Worm (Caenorhabditis elegans) whole organism, midembryonic: ENCODE results near the gene cec-7.

ENCODE experiments used
- T22C8.4 ChIP-seq: fragments of 200-800 bp; sonication (Bioruptor generic); IDR thresholded peaks from 2 replicates; pipeline ENCODE4 v1.3.6; 2022; ENCODE audit warnings: missing genetic modification characterization, missing compliant biosample characterization
- flt-1 ChIP-seq: fragments of 200-800 bp; sonication (Bioruptor generic); IDR thresholded peaks from 2 replicates; pipeline ENCODE4 v1.3.6; 2022; ENCODE audit warnings: missing genetic modification characterization, missing compliant biosample characterization
- klf-2 ChIP-seq: fragments of 200-800 bp; sonication (Bioruptor generic); conservative IDR thresholded peaks from 2 replicates; pipeline ENCODE4 v1.3.6; 2022; ENCODE audit warnings: missing genetic modification reagents, missing genetic modification characterization, missing compliant biosample characterization
- med-1 ChIP-seq: sonication (generic microtip); optimal IDR thresholded peaks from 2 replicates; lab custom pipeline; 2017; ENCODE audit warnings: missing genetic modification characterization, mild to moderate bottlenecking, missing compliant biosample characterization, antibody characterized with exemption, missing genetic modification reagents; ENCODE audit not compliant: insufficient read depth
- ref-1 ChIP-seq: fragments of 200-800 bp; sonication (Bioruptor generic); conservative IDR thresholded peaks from 2 replicates; pipeline ENCODE4 v1.3.6; 2022; ENCODE audit warnings: missing genetic modification reagents, missing genetic modification characterization, missing compliant biosample characterization
- ztf-29 ChIP-seq: fragments of 200-800 bp; sonication (Bioruptor generic); IDR thresholded peaks from 2 replicates; pipeline ENCODE4 v1.3.6; 2022; ENCODE audit warnings: missing genetic modification reagents, missing genetic modification characterization, missing compliant biosample characterization

DNA sequence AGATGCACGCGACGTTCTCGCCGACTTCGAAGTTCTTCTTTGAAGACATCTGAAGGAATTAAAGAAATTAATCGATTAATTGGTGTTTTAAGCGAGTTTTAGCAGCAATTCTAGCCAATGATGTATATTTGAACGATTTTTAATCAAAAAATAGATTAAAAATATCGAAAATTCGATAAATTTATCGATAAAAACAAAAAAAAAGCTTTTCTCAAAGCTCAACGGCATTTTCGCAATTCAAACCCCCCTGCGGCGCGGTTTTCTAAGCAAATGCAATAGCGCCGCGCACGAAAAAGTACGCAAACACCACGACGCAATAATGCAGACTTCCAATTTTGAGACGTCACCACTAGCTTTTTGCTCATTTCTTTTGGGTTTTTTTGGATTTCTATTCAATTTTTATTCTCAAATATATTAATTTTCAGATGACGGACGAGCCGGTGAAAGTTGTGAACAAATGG lies 2.7 kb downstream of the cec-7 start, which contains the start of the genes mrg-1 and spcs-2:
- TF ChIP-seq flt-1, result peak; percentile 85
- TF ChIP-seq klf-2, result peak; percentile 58; the same call in 1 of the 2 replicates
- TF ChIP-seq med-1 (GFP tag; lab: Kevin White, UChicago), result peak; percentile 74
- no peak for TF ChIP-seq ref-1 (GFP tag; lab: Robert Waterston, UW)
- 0 out of 2 replicates have a peak, but pooled peaks have one; percentile 67 for TF ChIP-seq ztf-29 (GFP tag; lab: Robert Waterston, UW)
- TF ChIP-seq T22C8.4, result no peak
